Fruit fly (Drosophila melanogaster) whole organism, prepupa: Measurements from ENCODE around the gene CG15739.

Experiments used
- Blimp-1 ChIP-seq: fragments of 200-800 bp; sonication (Bioruptor generic); optimal IDR thresholded peaks from 3 replicates; lab custom pipeline; 2017; ENCODE audit warnings: missing biosample characterization, missing genetic modification characterization, mild to moderate bottlenecking, moderate library complexity, missing genetic modification reagents
- CG10631 ChIP-seq: fragments of 200-800 bp; sonication (Bioruptor generic); optimal IDR thresholded peaks from 2 replicates; lab custom pipeline; 2016; ENCODE audit warnings: missing biosample characterization, missing genetic modification characterization
- CG10669 ChIP-seq: fragments of 200-800 bp; sonication (Bioruptor generic); optimal IDR thresholded peaks from 3 replicates; lab custom pipeline; 2018; ENCODE audit warnings: missing biosample characterization, mild to moderate bottlenecking, missing genetic modification characterization, moderate library complexity
- CG11294 ChIP-seq: fragments of 200-800 bp; sonication (Bioruptor generic); IDR thresholded peaks from 2 replicates; pipeline ENCODE4 v1.3.6; 2022; ENCODE audit warnings: missing biosample characterization, missing genetic modification characterization
- CG11902 ChIP-seq: fragments of 200-800 bp; sonication (Bioruptor generic); optimal IDR thresholded peaks from 3 replicates; lab custom pipeline; 2016; ENCODE audit warnings: missing biosample characterization, missing genetic modification characterization
- CG15336 ChIP-seq: fragments of 200-800 bp; sonication (Bioruptor generic); IDR thresholded peaks from 2 replicates; pipeline ENCODE4 v1.3.6; 2022; ENCODE audit warnings: missing biosample characterization, missing genetic modification characterization
- CG1621 ChIP-seq: fragments of 200-800 bp; sonication (Bioruptor generic); optimal IDR thresholded peaks from 3 replicates; lab custom pipeline; 2018; ENCODE audit warnings: missing biosample characterization, mild to moderate bottlenecking, missing genetic modification characterization
- CG16779 ChIP-seq: fragments of 200-800 bp; sonication (Bioruptor generic); optimal IDR thresholded peaks from 3 replicates; lab custom pipeline; 2017; ENCODE audit warnings: missing biosample characterization, mild to moderate bottlenecking, missing genetic modification characterization
- CG3032 ChIP-seq: fragments of 200-800 bp; optimal IDR thresholded peaks from 2 replicates; lab custom pipeline; 2019; ENCODE audit warnings: missing biosample characterization, mild to moderate bottlenecking, missing genetic modification characterization, moderate library complexity
- CG31627 ChIP-seq: fragments of 200-800 bp; sonication (Bioruptor generic); optimal IDR thresholded peaks from 3 replicates; lab custom pipeline; 2016; ENCODE audit warnings: missing biosample characterization, missing genetic modification characterization
- CG32006 ChIP-seq: fragments of 200-800 bp; sonication (Bioruptor generic); optimal IDR thresholded peaks from 3 replicates; lab custom pipeline; 2017; ENCODE audit warnings: missing biosample characterization, mild to moderate bottlenecking, missing genetic modification characterization
- CG4318 ChIP-seq: fragments of 200-800 bp; sonication (Bioruptor generic); optimal IDR thresholded peaks from 3 replicates; lab custom pipeline; 2017; ENCODE audit warnings: missing biosample characterization, mild to moderate bottlenecking, missing genetic modification characterization
- CG6163 ChIP-seq: fragments of 200-800 bp; sonication (Bioruptor generic); IDR thresholded peaks from 3 replicates; pipeline ENCODE4 v1.3.6; 2022; ENCODE audit warnings: missing biosample characterization, missing genetic modification characterization
- CG6276 ChIP-seq: fragments of 200-800 bp; sonication (Bioruptor generic); optimal IDR thresholded peaks from 2 replicates; lab custom pipeline; 2017; ENCODE audit warnings: missing biosample characterization, mild to moderate bottlenecking, missing genetic modification characterization
- CG6792 ChIP-seq: fragments of 200-800 bp; sonication (Bioruptor generic); optimal IDR thresholded peaks from 3 replicates; lab custom pipeline; 2016; ENCODE audit warnings: missing biosample characterization, missing genetic modification characterization
- CG6854 ChIP-seq: fragments of 200-800 bp; sonication (Bioruptor generic); optimal IDR thresholded peaks from 2 replicates; lab custom pipeline; 2017; ENCODE audit warnings: missing biosample characterization, mild to moderate bottlenecking, missing genetic modification characterization
- CG7368 ChIP-seq: fragments of 200-800 bp; sonication (Bioruptor generic); optimal IDR thresholded peaks from 3 replicates; lab custom pipeline; 2016; ENCODE audit warnings: missing biosample characterization, missing genetic modification characterization
- CG8119 ChIP-seq: fragments of 200-800 bp; sonication (Bioruptor generic); IDR thresholded peaks from 3 replicates; pipeline ENCODE4 v1.3.6; 2022; ENCODE audit warnings: missing biosample characterization, missing genetic modification characterization
- Eip78C ChIP-seq: fragments of 200-800 bp; sonication (Bioruptor generic); peaks from one replicate; lab custom pipeline; 2016; ENCODE audit warnings: missing biosample characterization, missing genetic modification characterization
- Eip93F ChIP-seq: fragments of 200-800 bp; sonication (Bioruptor generic); optimal IDR thresholded peaks from 2 replicates; lab custom pipeline; 2016; ENCODE audit warnings: missing biosample characterization, mild to moderate bottlenecking, missing genetic modification characterization
- Gug ChIP-seq: fragments of 200-800 bp; sonication (Bioruptor generic); IDR thresholded peaks from 2 replicates; pipeline ENCODE4 v1.3.6; 2022; ENCODE audit warnings: missing biosample characterization, missing genetic modification characterization
- Hr38 ChIP-seq: sonication (Bioruptor generic); optimal IDR thresholded peaks from 2 replicates; lab custom pipeline; 2016; ENCODE audit warnings: missing biosample characterization, missing genetic modification characterization
- Hr39 ChIP-seq: fragments of 200-800 bp; sonication (Bioruptor generic); optimal IDR thresholded peaks from 2 replicates; lab custom pipeline; 2016; ENCODE audit warnings: missing biosample characterization, missing genetic modification characterization
- Hr4 ChIP-seq: fragments of 200-800 bp; sonication (Bioruptor generic); optimal IDR thresholded peaks from 3 replicates; lab custom pipeline; 2016; ENCODE audit warnings: missing biosample characterization, missing genetic modification characterization
- Lpt ChIP-seq: fragments of 200-800 bp; sonication (Bioruptor generic); optimal IDR thresholded peaks from 3 replicates; lab custom pipeline; 2016; ENCODE audit warnings: missing biosample characterization, missing genetic modification characterization
- Smox ChIP-seq: fragments of 200-800 bp; sonication (Bioruptor generic); optimal IDR thresholded peaks from 3 replicates; lab custom pipeline; 2016; ENCODE audit warnings: missing biosample characterization, missing genetic modification characterization
- Sox102F ChIP-seq: fragments of 200-800 bp; sonication (Bioruptor generic); optimal IDR thresholded peaks from 2 replicates; lab custom pipeline; 2016; ENCODE audit warnings: missing biosample characterization, mild to moderate bottlenecking, missing genetic modification characterization
- Sox15 ChIP-seq: fragments of 200-800 bp; sonication (Bioruptor generic); optimal IDR thresholded peaks from 3 replicates; lab custom pipeline; 2016; ENCODE audit warnings: missing biosample characterization, missing genetic modification characterization
- achi ChIP-seq: fragments of 200-800 bp; sonication (Bioruptor generic); optimal IDR thresholded peaks from 3 replicates; lab custom pipeline; 2016; ENCODE audit warnings: missing biosample characterization, missing genetic modification characterization
- acj6 ChIP-seq: fragments of 200-800 bp; sonication (Bioruptor generic); optimal IDR thresholded peaks from 3 replicates; lab custom pipeline; 2016; ENCODE audit warnings: missing biosample characterization, missing genetic modification characterization
- dac ChIP-seq: fragments of 200-800 bp; sonication (Bioruptor generic); optimal IDR thresholded peaks from 2 replicates; lab custom pipeline; 2017; ENCODE audit warnings: missing biosample characterization, mild to moderate bottlenecking, missing genetic modification characterization
- dsx ChIP-seq: fragments of 200-800 bp; optimal IDR thresholded peaks from 3 replicates; lab custom pipeline; 2019; ENCODE audit warnings: missing biosample characterization, mild to moderate bottlenecking, missing genetic modification characterization, moderate library complexity; ENCODE audit not compliant: poor library complexity, severe bottlenecking
- eg ChIP-seq: fragments of 200-800 bp; sonication (Bioruptor generic); IDR thresholded peaks from 3 replicates; pipeline ENCODE4 v1.3.6; 2022; ENCODE audit warnings: missing biosample characterization, missing genetic modification characterization
- esn ChIP-seq: fragments of 200-800 bp; sonication (Bioruptor generic); optimal IDR thresholded peaks from 2 replicates; lab custom pipeline; 2016; ENCODE audit warnings: missing biosample characterization, mild to moderate bottlenecking, missing genetic modification characterization, moderate library complexity
- fd59A ChIP-seq: fragments of 200-800 bp; sonication (Bioruptor generic); optimal IDR thresholded peaks from 2 replicates; lab custom pipeline; 2017; ENCODE audit warnings: missing biosample characterization, mild to moderate bottlenecking, missing genetic modification characterization, missing genetic modification reagents
- fd85E ChIP-seq: fragments of 200-800 bp; sonication (Bioruptor generic); optimal IDR thresholded peaks from 3 replicates; lab custom pipeline; 2016; ENCODE audit warnings: missing biosample characterization, missing genetic modification characterization
- fkh ChIP-seq: fragments of 200-800 bp; sonication (Bioruptor generic); optimal IDR thresholded peaks from 3 replicates; lab custom pipeline; 2017; ENCODE audit warnings: missing biosample characterization, mild to moderate bottlenecking, missing genetic modification characterization, moderate library complexity
- lz ChIP-seq: fragments of 200-800 bp; sonication (Bioruptor generic); optimal IDR thresholded peaks from 3 replicates; lab custom pipeline; 2016; ENCODE audit warnings: missing biosample characterization, missing genetic modification characterization
- net ChIP-seq: fragments of 200-800 bp; sonication (Bioruptor generic); optimal IDR thresholded peaks from 3 replicates; lab custom pipeline; 2016; ENCODE audit warnings: missing biosample characterization, missing genetic modification characterization
- salr ChIP-seq, 2 experiments: fragments of 200-800 bp; sonication (Bioruptor generic); optimal IDR thresholded peaks; 3 replicates each; lab custom pipeline; 2016 to 2018; ENCODE audit warnings: missing biosample characterization in 2 of 2, missing genetic modification characterization in 2 of 2, mild to moderate bottlenecking in 1 of 2
- spab ChIP-seq: fragments of 200-800 bp; sonication (Bioruptor generic); optimal IDR thresholded peaks from 2 replicates; lab custom pipeline; 2017; ENCODE audit warnings: missing biosample characterization, mild to moderate bottlenecking, missing genetic modification characterization, missing genetic modification reagents
- ss ChIP-seq, 2 experiments: fragments of 200-800 bp; sonication (Bioruptor generic); optimal IDR thresholded peaks; 2 replicates in 1 of 2; 3 replicates in 1 of 2; lab custom pipeline; 2017 to 2018; ENCODE audit warnings: mild to moderate bottlenecking in 2 of 2, missing biosample characterization in 2 of 2, missing genetic modification characterization in 2 of 2, moderate library complexity in 1 of 2
- svp ChIP-seq: fragments of 200-800 bp; sonication (Bioruptor generic); peaks from one replicate; lab custom pipeline; 2016; ENCODE audit warnings: missing biosample characterization, missing genetic modification characterization
- vri ChIP-seq: fragments of 200-800 bp; sonication (Bioruptor generic); optimal IDR thresholded peaks from 3 replicates; lab custom pipeline; 2016; ENCODE audit warnings: missing biosample characterization, mild to moderate bottlenecking, missing genetic modification characterization

The CG15739 gene

DNA sequence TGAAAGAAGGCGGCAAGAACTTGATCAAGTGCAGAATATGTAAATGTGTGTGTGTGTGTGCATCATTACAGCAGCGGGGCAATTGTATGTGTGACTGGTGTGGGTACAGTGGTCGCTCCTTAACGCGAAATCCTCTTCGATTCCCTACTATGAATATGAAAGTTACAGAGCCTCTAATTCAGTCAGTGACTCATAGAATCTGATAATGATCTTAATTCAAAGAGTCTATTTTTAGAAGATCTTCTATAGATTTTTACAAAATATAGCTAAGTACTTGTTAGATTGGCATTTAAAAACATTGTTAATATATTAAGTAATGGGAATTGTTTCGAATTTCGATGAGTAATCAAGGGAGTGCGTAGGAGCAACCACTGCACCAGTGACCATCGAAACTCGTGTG, 9.3 kb downstream of the CG15739 start (continued):
- TF ChIP-seq CG11902 (GFP tag; lab: Kevin White, UChicago): no peak
- TF ChIP-seq CG10669 (GFP tag; lab: Kevin White, UChicago): peak; percentile 36
- no peak for TF ChIP-seq CG11294 (GFP tag; lab: Robert Waterston, UW)

DNA sequence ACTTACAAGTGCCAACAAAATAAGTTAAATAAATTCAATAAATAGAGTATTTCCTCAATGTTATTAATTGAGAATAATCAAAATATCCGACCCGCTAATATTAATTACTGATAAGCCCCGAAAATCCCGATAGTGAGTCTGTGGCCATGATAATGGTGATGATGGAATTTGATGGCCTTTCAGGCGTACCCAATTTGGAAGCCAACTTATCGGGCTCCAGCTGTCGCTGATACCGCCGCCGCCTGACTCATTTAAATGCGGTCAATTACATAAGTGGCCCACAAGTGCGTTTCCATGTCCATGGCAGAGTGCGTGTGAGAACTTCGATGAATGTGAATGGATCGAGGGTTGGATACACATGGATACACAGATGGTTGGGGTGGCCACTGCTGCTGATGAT, 11.0 kb downstream of the CG15739 start:
- TF ChIP-seq vri (peak; percentile 53), lz (GFP tag; lab: Kevin White, UChicago) (no peak), dac (GFP tag; lab: Kevin White, UChicago) (no peak)
- TF ChIP-seq, all 60 proteins: peak for 1

DNA sequence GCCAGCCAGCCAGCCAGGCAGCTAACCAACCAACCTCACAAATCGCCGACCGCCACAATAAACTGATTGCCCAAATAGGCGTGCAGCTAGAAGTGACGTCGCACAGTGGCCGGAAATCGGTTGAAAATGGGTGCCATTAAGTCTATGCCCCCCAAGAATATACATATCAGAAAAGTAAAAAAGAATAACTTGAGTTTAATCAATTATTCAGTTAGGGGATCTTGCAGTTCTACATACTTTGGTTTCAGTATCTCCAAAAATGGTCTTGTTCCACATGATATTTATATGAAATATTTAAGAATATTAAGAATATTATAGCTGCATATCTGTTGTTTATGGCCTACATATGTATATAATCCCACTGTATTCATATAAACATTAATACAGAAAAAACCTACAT, 12.2 kb downstream of the CG15739 start:
- peak; percentile 52 for TF ChIP-seq CG32006 (GFP tag; lab: Kevin White, UChicago)
- no peak for TF ChIP-seq CG6792 (GFP tag; lab: Kevin White, UChicago)
- TF ChIP-seq CG31627 (GFP tag; lab: Kevin White, UChicago): no peak
- no peak for TF ChIP-seq acj6
- no peak for TF ChIP-seq CG1621
- no peak for TF ChIP-seq CG6163 (GFP tag; lab: Robert Waterston, UW)
- TF ChIP-seq Eip78C: peak; percentile 21
- TF ChIP-seq CG15336 (GFP tag; lab: Robert Waterston, UW): peak; percentile 31; the same call in 1 of the 2 replicates
- no peak for TF ChIP-seq esn (GFP tag; lab: Kevin White, UChicago)
- TF ChIP-seq CG4318 (GFP tag; lab: Kevin White, UChicago): no peak
- no peak for TF ChIP-seq CG3032 (tag; lab: Kevin White, UChicago)
- no peak for TF ChIP-seq CG10631 (GFP tag; lab: Kevin White, UChicago)
- TF ChIP-seq Hr39 (GFP tag; lab: Kevin White, UChicago): no peak
- peak; percentile 22 for TF ChIP-seq Hr4 (GFP tag; lab: Kevin White, UChicago)
- peak; percentile 43; the same call in 1 of the 3 replicates for TF ChIP-seq CG8119 (GFP tag; lab: Robert Waterston, UW)
- TF ChIP-seq Smox (GFP tag; lab: Kevin White, UChicago): no peak
- TF ChIP-seq fkh: no peak
- no peak for TF ChIP-seq net (GFP tag; lab: Kevin White, UChicago)
- no peak for TF ChIP-seq eg (GFP tag; lab: Robert Waterston, UW)
- no peak for TF ChIP-seq Sox15 (GFP tag; lab: Kevin White, UChicago)
- TF ChIP-seq svp (GFP tag; lab: Kevin White, UChicago): no peak

DNA sequence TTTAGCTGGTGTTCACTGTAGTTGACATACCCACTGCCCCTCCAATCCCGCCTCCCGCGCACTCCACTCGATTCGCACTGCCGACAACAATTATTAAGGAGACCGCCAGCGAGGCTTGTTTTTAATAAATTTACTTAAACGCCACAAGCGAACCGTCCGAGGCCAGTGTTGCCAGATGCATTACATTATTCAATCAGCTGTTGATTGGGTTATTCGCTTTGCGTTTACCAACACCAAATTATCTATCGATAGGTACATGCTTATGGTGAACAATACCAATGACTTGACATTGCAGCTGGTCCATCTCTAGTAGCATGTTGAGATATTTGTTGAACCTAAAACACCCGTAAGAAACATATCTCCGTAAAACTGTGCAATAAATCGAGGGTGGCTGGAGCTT, 13.9 kb downstream of the CG15739 start, which contains the start of the genes CG10353 and SelG:
Gene CG10353 (minus strand): TSS at position 187 of the 400 bp plus-strand sequence.
Gene SelG (plus strand): TSS at position 309 of the 400 bp plus-strand sequence.
- TF ChIP-seq CG6854: peak; percentile 14
- TF ChIP-seq salr (GFP tag; optimal IDR thresholded peaks at IDR 0.05; lab: Kevin White, UChicago): no peak
- TF ChIP-seq fd59A: no peak
- no peak for TF ChIP-seq achi (GFP tag; lab: Kevin White, UChicago)
- peak; percentile 50 for TF ChIP-seq fkh
- TF ChIP-seq fd85E: no peak
- no peak for TF ChIP-seq Sox15 (GFP tag; lab: Kevin White, UChicago)
- TF ChIP-seq Lpt (GFP tag; lab: Kevin White, UChicago): no peak
- TF ChIP-seq CG3032 (tag; lab: Kevin White, UChicago): no peak
- peak; percentile 71 for TF ChIP-seq CG1621
- no peak for TF ChIP-seq dsx (GFP tag; lab: Kevin White, UChicago)
- no peak for TF ChIP-seq Sox102F
- peak; percentile 70 for TF ChIP-seq Eip78C
- TF ChIP-seq CG16779: no peak
- no peak for TF ChIP-seq CG32006 (GFP tag; lab: Kevin White, UChicago)
- no peak for TF ChIP-seq CG6276 (GFP tag; lab: Kevin White, UChicago)
- peak in 1 of 2 experiments; percentile 6 for TF ChIP-seq ss (GFP tag; optimal IDR thresholded peaks at IDR 0.05; lab: Kevin White, UChicago)
- no peak for TF ChIP-seq Gug (GFP tag; lab: Robert Waterston, UW)
- TF ChIP-seq svp (GFP tag; lab: Kevin White, UChicago): peak; percentile 67
- TF ChIP-seq Hr38 (GFP tag; lab: Kevin White, UChicago): no peak
- TF ChIP-seq CG6792 (GFP tag; lab: Kevin White, UChicago): no peak
- TF ChIP-seq CG10631 (GFP tag; lab: Kevin White, UChicago): no peak
- TF ChIP-seq spab (GFP tag; lab: Kevin White, UChicago): no peak
- TF ChIP-seq CG11294 (GFP tag; lab: Robert Waterston, UW): no peak
- TF ChIP-seq CG7368: no peak
- TF ChIP-seq CG6163 (GFP tag; lab: Robert Waterston, UW): no peak
- no peak for TF ChIP-seq CG4318 (GFP tag; lab: Kevin White, UChicago)
- TF ChIP-seq vri: no peak
- no peak for TF ChIP-seq Blimp-1 (GFP tag; lab: Kevin White, UChicago)
- no peak for TF ChIP-seq CG8119 (GFP tag; lab: Robert Waterston, UW)
- no peak for TF ChIP-seq Eip93F
- TF ChIP-seq Hr4 (GFP tag; lab: Kevin White, UChicago): no peak
